Worm (Caenorhabditis elegans): ENCODE data around the gene nuc-1.

ce11 chrX:9584333-9584732, 44.6 kb downstream of the nuc-1 start, which contains the start of gene gpx-5:
- TF ChIP-seq nhr-76 (tag; optimal IDR thresholded peaks at IDR 0.05): no peak
- no peak for TF ChIP-seq lsy-12 (tag; optimal IDR thresholded peaks at IDR 0.05)
- TF ChIP-seq nhr-237 (tag; optimal IDR thresholded peaks at IDR 0.05): no peak
- no peak for TF ChIP-seq nhr-67 (tag; optimal IDR thresholded peaks at IDR 0.05)
- TF ChIP-seq pqm-1 (tag; optimal IDR thresholded peaks at IDR 0.05): no peak
- TF ChIP-seq snpc-4 (tag; optimal IDR thresholded peaks at IDR 0.05): no peak
- no peak for TF ChIP-seq unc-39 (tag; optimal IDR thresholded peaks at IDR 0.05)
- TF ChIP-seq ama-1 (optimal IDR thresholded peaks at IDR 0.05): no peak
- TF ChIP-seq jun-1 (tag; optimal IDR thresholded peaks at IDR 0.05): no peak
